Fruit fly (Drosophila melanogaster) whole organism, embryonic: ENCODE results near the gene CG32278.

Experiments used
- Ada2b ChIP-seq: fragments of 200-800 bp; sonication (Bioruptor generic); IDR thresholded peaks from 2 replicates; pipeline ENCODE4 v1.3.6; 2022; ENCODE audit warnings: missing biosample characterization, missing genetic modification characterization
- CG10274 ChIP-seq: fragments of 200-800 bp; sonication (Bioruptor generic); optimal IDR thresholded peaks from 3 replicates; lab custom pipeline; 2017; ENCODE audit warnings: missing biosample characterization, mild to moderate bottlenecking, missing genetic modification characterization
- CG10959 ChIP-seq: fragments of 200-800 bp; sonication (Bioruptor generic); IDR thresholded peaks from 2 replicates; pipeline ENCODE4 v1.3.6; 2022; ENCODE audit warnings: missing biosample characterization, missing genetic modification characterization
- CG11093 ChIP-seq: fragments of 200-800 bp; sonication (Bioruptor generic); IDR thresholded peaks from 3 replicates; pipeline ENCODE4 v1.3.6; 2022; ENCODE audit warnings: missing biosample characterization, missing genetic modification characterization
- CG11247 ChIP-seq: fragments of 200-800 bp; sonication (Bioruptor generic); IDR thresholded peaks from 2 replicates; pipeline ENCODE4 v1.3.6; 2022; ENCODE audit warnings: missing biosample characterization, missing genetic modification characterization
- CG15514 ChIP-seq: fragments of 200-800 bp; sonication (Bioruptor generic); optimal IDR thresholded peaks from 3 replicates; lab custom pipeline; 2017; ENCODE audit warnings: missing biosample characterization, missing genetic modification characterization, mild to moderate bottlenecking, moderate library complexity, missing genetic modification reagents
- CG17361 ChIP-seq: fragments of 200-800 bp; sonication (Bioruptor generic); IDR thresholded peaks from 3 replicates; pipeline ENCODE4 v1.3.6; 2022; ENCODE audit warnings: missing biosample characterization, missing genetic modification characterization
- CG17568 ChIP-seq: fragments of 200-800 bp; sonication (Bioruptor generic); optimal IDR thresholded peaks from 2 replicates; lab custom pipeline; 2018; ENCODE audit warnings: missing biosample characterization, mild to moderate bottlenecking, missing genetic modification characterization, moderate library complexity
- CG17802 ChIP-seq: fragments of 200-800 bp; sonication (Bioruptor generic); optimal IDR thresholded peaks from 2 replicates; lab custom pipeline; 2018; ENCODE audit warnings: missing biosample characterization, mild to moderate bottlenecking, missing genetic modification characterization, moderate library complexity
- CG1792 ChIP-seq: fragments of 200-800 bp; sonication (Bioruptor generic); optimal IDR thresholded peaks from 2 replicates; lab custom pipeline; 2016; ENCODE audit warnings: missing biosample characterization, missing genetic modification characterization
- CG4820 ChIP-seq: fragments of 200-800 bp; sonication (Bioruptor generic); optimal IDR thresholded peaks from 3 replicates; lab custom pipeline; 2016; ENCODE audit warnings: missing biosample characterization, missing genetic modification characterization
- CG6254 ChIP-seq: fragments of 200-800 bp; sonication (Bioruptor generic); optimal IDR thresholded peaks from 3 replicates; lab custom pipeline; 2017; ENCODE audit warnings: mild to moderate bottlenecking, missing biosample characterization, missing genetic modification reagents, missing genetic modification characterization
- CG8290 ChIP-seq, 3 experiments: fragments of 200-800 bp; sonication (Bioruptor generic); optimal IDR thresholded peaks; 2 replicates each; lab custom pipeline; 2016 to 2019; ENCODE audit warnings: missing biosample characterization in 3 of 3, missing genetic modification characterization in 3 of 3, mild to moderate bottlenecking in 2 of 3, moderate library complexity in 1 of 3
- CG8924 ChIP-seq: fragments of 200-800 bp; optimal IDR thresholded peaks from 3 replicates; lab custom pipeline; 2019; ENCODE audit warnings: missing biosample characterization, mild to moderate bottlenecking, missing genetic modification characterization, moderate library complexity
- D19A ChIP-seq: fragments of 200-800 bp; optimal IDR thresholded peaks from 3 replicates; lab custom pipeline; 2019; ENCODE audit warnings: missing biosample characterization, mild to moderate bottlenecking, missing genetic modification characterization, moderate library complexity
- Dad ChIP-seq: fragments of 200-800 bp; sonication (Bioruptor generic); optimal IDR thresholded peaks from 3 replicates; lab custom pipeline; 2016; ENCODE audit warnings: missing biosample characterization, missing genetic modification characterization
- Hr51 ChIP-seq, 2 experiments: fragments of 200-800 bp; sonication (Bioruptor generic); optimal IDR thresholded peaks; 2 replicates in 1 of 2; 3 replicates in 1 of 2; lab custom pipeline; 2016 to 2018; ENCODE audit warnings: missing biosample characterization in 2 of 2, missing genetic modification characterization in 2 of 2, mild to moderate bottlenecking in 1 of 2, moderate library complexity in 1 of 2
- Hsf ChIP-seq: fragments of 200-800 bp; sonication (Bioruptor generic); optimal IDR thresholded peaks from 3 replicates; lab custom pipeline; 2016; ENCODE audit warnings: missing biosample characterization, missing genetic modification characterization
- Oaz ChIP-seq: fragments of 200-800 bp; sonication (Bioruptor generic); IDR thresholded peaks from 2 replicates; pipeline ENCODE4 v1.3.6; 2022; ENCODE audit warnings: missing biosample characterization, missing genetic modification characterization
- Pdp1 ChIP-seq, 2 experiments: fragments of 200-800 bp; sonication (Bioruptor generic); optimal IDR thresholded peaks; 3 replicates each; lab custom pipeline; 2016; ENCODE audit warnings: missing biosample characterization in 2 of 2, missing genetic modification characterization in 2 of 2, mild to moderate bottlenecking in 1 of 2, moderate library complexity in 1 of 2
- Spps ChIP-seq: fragments of 200-800 bp; sonication (Bioruptor generic); optimal IDR thresholded peaks from 2 replicates; lab custom pipeline; 2018; ENCODE audit warnings: missing biosample characterization, mild to moderate bottlenecking, missing genetic modification characterization
- Ssrp ChIP-seq: fragments of 200-800 bp; sonication (Bioruptor generic); optimal IDR thresholded peaks from 2 replicates; lab custom pipeline; 2018; ENCODE audit warnings: missing biosample characterization, mild to moderate bottlenecking, missing genetic modification characterization, moderate library complexity
- bbx ChIP-seq: fragments of 200-800 bp; sonication (Bioruptor generic); IDR thresholded peaks from 2 replicates; pipeline ENCODE4 v1.3.6; 2022; ENCODE audit warnings: missing biosample characterization, missing genetic modification characterization; ENCODE audit not compliant: partially characterized antibody
- bsh ChIP-seq, 2 experiments: fragments of 200-800 bp; sonication (Bioruptor generic); optimal IDR thresholded peaks; 2 replicates each; lab custom pipeline; 2017 to 2018; ENCODE audit warnings: mild to moderate bottlenecking in 2 of 2, missing biosample characterization in 2 of 2, missing genetic modification characterization in 2 of 2, moderate library complexity in 1 of 2
- cas ChIP-seq: fragments of 200-800 bp; sonication (Bioruptor generic); IDR thresholded peaks from 2 replicates; pipeline ENCODE4 v1.3.6; 2022; ENCODE audit warnings: missing biosample characterization, missing genetic modification characterization
- caup ChIP-seq: fragments of 200-800 bp; sonication (Bioruptor generic); optimal IDR thresholded peaks from 3 replicates; lab custom pipeline; 2017; ENCODE audit warnings: missing biosample characterization, mild to moderate bottlenecking, missing genetic modification characterization, moderate library complexity; ENCODE audit not compliant: severe bottlenecking
- corto ChIP-seq: fragments of 200-800 bp; sonication (Bioruptor generic); optimal IDR thresholded peaks from 2 replicates; lab custom pipeline; 2016; ENCODE audit warnings: missing biosample characterization, mild to moderate bottlenecking, missing genetic modification characterization, moderate library complexity
- crp ChIP-seq, 2 experiments: fragments of 200-800 bp; sonication (Bioruptor generic); optimal IDR thresholded peaks; 2 replicates in 1 of 2; 3 replicates in 1 of 2; lab custom pipeline; 2017; ENCODE audit warnings: missing biosample characterization in 2 of 2, missing genetic modification characterization in 2 of 2, mild to moderate bottlenecking in 1 of 2, moderate library complexity in 1 of 2
- dimm ChIP-seq: fragments of 200-800 bp; sonication (Bioruptor generic); IDR thresholded peaks from 2 replicates; pipeline ENCODE4 v1.3.6; 2022; ENCODE audit warnings: missing biosample characterization, missing genetic modification characterization
- dmrt11E ChIP-seq: fragments of 200-800 bp; sonication (Bioruptor generic); optimal IDR thresholded peaks from 3 replicates; lab custom pipeline; 2018; ENCODE audit warnings: missing biosample characterization, mild to moderate bottlenecking, missing genetic modification characterization, moderate library complexity
- dysf ChIP-seq: fragments of 200-800 bp; sonication (Bioruptor generic); IDR thresholded peaks from 3 replicates; pipeline ENCODE4 v1.3.6; 2022; ENCODE audit warnings: missing biosample characterization, missing genetic modification characterization
- ftz-f1 ChIP-seq: fragments of 200-800 bp; sonication (Bioruptor generic); optimal IDR thresholded peaks from 2 replicates; lab custom pipeline; 2016; ENCODE audit warnings: missing biosample characterization, missing genetic modification characterization
- gt ChIP-seq: fragments of 200-800 bp; sonication (Bioruptor generic); IDR thresholded peaks from 2 replicates; pipeline ENCODE4 v1.3.6; 2022; ENCODE audit warnings: missing biosample characterization, missing genetic modification characterization
- kah ChIP-seq: fragments of 200-800 bp; sonication (Bioruptor generic); optimal IDR thresholded peaks from 2 replicates; lab custom pipeline; 2018; ENCODE audit warnings: missing biosample characterization, mild to moderate bottlenecking, missing genetic modification characterization
- nerfin-1 ChIP-seq: fragments of 200-800 bp; sonication (Bioruptor generic); optimal IDR thresholded peaks from 3 replicates; lab custom pipeline; 2019; ENCODE audit warnings: missing biosample characterization, mild to moderate bottlenecking, missing genetic modification characterization, moderate library complexity
- pzg ChIP-seq: fragments of 200-800 bp; sonication (Bioruptor generic); optimal IDR thresholded peaks from 3 replicates; lab custom pipeline; 2018; ENCODE audit warnings: missing biosample characterization, mild to moderate bottlenecking, missing genetic modification characterization, moderate library complexity
- scrt ChIP-seq: fragments of 200-800 bp; sonication (Bioruptor generic); optimal IDR thresholded peaks from 2 replicates; lab custom pipeline; 2018; ENCODE audit warnings: missing biosample characterization, mild to moderate bottlenecking, missing genetic modification characterization, moderate library complexity
- sens ChIP-seq: fragments of 200-800 bp; sonication (Bioruptor generic); peaks from one replicate; lab custom pipeline; 2016; ENCODE audit warnings: missing biosample characterization, missing genetic modification characterization
- seq ChIP-seq: fragments of 200-800 bp; sonication (Bioruptor generic); IDR thresholded peaks from 2 replicates; pipeline ENCODE4 v1.3.6; 2022; ENCODE audit warnings: missing biosample characterization, missing genetic modification characterization
- sima ChIP-seq: fragments of 200-800 bp; sonication (Bioruptor generic); optimal IDR thresholded peaks from 2 replicates; lab custom pipeline; 2016; ENCODE audit warnings: missing biosample characterization, missing genetic modification characterization
- sob ChIP-seq: fragments of 200-800 bp; sonication (Bioruptor generic); IDR thresholded peaks from 2 replicates; pipeline ENCODE4 v1.3.6; 2022; ENCODE audit warnings: missing biosample characterization, missing genetic modification characterization
- stc ChIP-seq: fragments of 200-800 bp; sonication (Bioruptor generic); IDR thresholded peaks from 2 replicates; pipeline ENCODE4 v1.3.6; 2022; ENCODE audit warnings: missing biosample characterization, missing genetic modification characterization
- twi ChIP-seq: fragments of 200-800 bp; optimal IDR thresholded peaks from 2 replicates; lab custom pipeline; 2019; ENCODE audit warnings: missing biosample characterization, mild to moderate bottlenecking, missing genetic modification characterization, moderate library complexity
- z ChIP-seq: fragments of 200-800 bp; sonication (Bioruptor generic); IDR thresholded peaks from 3 replicates; pipeline ENCODE4 v1.3.6; 2022; ENCODE audit warnings: missing biosample characterization, missing genetic modification characterization
- zen ChIP-seq: fragments of 200-800 bp; sonication (Bioruptor generic); optimal IDR thresholded peaks from 3 replicates; lab custom pipeline; 2018; ENCODE audit warnings: missing biosample characterization, mild to moderate bottlenecking, missing genetic modification characterization, moderate library complexity
- zf30C ChIP-seq: fragments of 200-800 bp; sonication (Bioruptor generic); optimal IDR thresholded peaks from 3 replicates; lab custom pipeline; 2018; ENCODE audit warnings: missing biosample characterization, mild to moderate bottlenecking, missing genetic modification characterization

Gene CG32278

DNA sequence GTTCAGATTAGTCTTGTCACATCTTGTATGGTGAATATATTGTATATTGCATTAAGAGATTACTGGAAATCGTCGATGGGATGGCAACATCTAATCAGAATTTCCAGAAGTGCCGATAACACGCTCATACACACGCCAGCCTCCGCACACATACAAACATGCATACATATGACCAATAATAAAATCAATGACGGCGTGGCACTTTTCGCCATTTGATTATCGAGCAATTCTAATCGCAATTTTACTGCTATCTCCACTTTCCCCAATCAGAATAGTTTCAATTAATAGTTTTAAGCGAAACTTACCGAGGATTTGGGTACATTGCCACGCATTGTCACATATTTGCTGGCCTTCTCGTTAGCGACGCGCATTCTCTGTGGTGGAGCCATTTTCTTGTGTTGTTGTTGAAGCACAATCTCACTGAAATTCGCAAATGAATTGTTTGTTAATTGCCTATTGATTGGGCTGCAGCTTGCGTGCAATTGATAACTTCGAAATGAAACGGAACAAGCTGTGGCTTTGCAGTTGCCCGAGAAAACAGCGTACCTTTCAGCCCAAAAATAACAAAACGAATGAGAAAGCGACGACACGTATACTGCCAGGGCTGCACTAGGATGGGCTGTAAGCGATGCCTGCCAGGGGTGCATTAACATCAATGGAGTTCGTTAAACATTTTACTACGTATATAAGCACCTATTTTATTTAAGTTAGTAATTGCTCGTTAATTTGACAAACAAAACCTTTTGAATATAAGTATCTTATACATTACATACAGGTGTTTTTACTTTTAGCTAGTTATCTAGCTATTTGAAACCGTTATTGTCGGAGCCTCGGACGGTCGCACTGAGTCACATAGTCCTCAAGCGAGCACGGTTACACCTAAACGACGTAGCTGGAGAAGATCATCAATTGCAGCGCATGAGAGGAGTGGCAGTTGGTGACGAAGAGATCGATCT lies 29.6 kb downstream of the CG32278 start, which contains the start of the genes CG32276 and gry (continued):
- TF ChIP-seq CG8924: peak; percentile 82
- peak; percentile 74 for TF ChIP-seq dysf (GFP tag; lab: Robert Waterston, UW)
- TF ChIP-seq bbx (GFP tag; lab: Robert Waterston, UW): no peak
- TF ChIP-seq dmrt11E (tag; lab: Kevin White, UChicago): peak; percentile 67
- TF ChIP-seq zf30C: no peak
- TF ChIP-seq seq: peak; percentile 45; the same call in 1 of the 2 replicates
- TF ChIP-seq Ada2b (GFP tag; lab: Robert Waterston, UW): peak; percentile 72
- peak; percentile 54; the same call in 1 of the 2 replicates for TF ChIP-seq cas (GFP tag; lab: Robert Waterston, UW)
- peak; percentile 69 for TF ChIP-seq caup (GFP tag; lab: Kevin White, UChicago)
- peak in 1 of 2 experiments; percentile 60 for TF ChIP-seq crp (GFP tag; optimal IDR thresholded peaks at IDR 0.05; lab: Kevin White, UChicago)
- peak; percentile 53 for TF ChIP-seq nerfin-1 (tag; lab: Kevin White, UChicago)
- peak; percentile 61 for TF ChIP-seq twi (tag; lab: Kevin White, UChicago)
- peak; percentile 62 for TF ChIP-seq stc (GFP tag; lab: Robert Waterston, UW)
- peak; percentile 57 for TF ChIP-seq Spps (tag; lab: Kevin White, UChicago)
- TF ChIP-seq CG10959 (GFP tag; lab: Robert Waterston, UW): peak; percentile 43; the same call in 1 of the 2 replicates
- TF ChIP-seq sens (GFP tag; lab: Kevin White, UChicago): peak; percentile 94
- peak; percentile 77 for TF ChIP-seq CG4820 (GFP tag; lab: Kevin White, UChicago)
- TF ChIP-seq Hsf: peak; percentile 85
- peak; percentile 69 for TF ChIP-seq zen (tag; lab: Kevin White, UChicago)
- TF ChIP-seq bsh (GFP tag; optimal IDR thresholded peaks at IDR 0.05; lab: Kevin White, UChicago): peak in 1 of 2 experiments; percentile 66
- TF ChIP-seq ftz-f1 (GFP tag; lab: Kevin White, UChicago): peak; percentile 83
- peak; percentile 60 for TF ChIP-seq Oaz
- peak; percentile 55 for TF ChIP-seq Ssrp (tag; lab: Kevin White, UChicago)
- no peak for TF ChIP-seq CG8290 (GFP tag; optimal IDR thresholded peaks at IDR 0.05; lab: Kevin White, UChicago)
- TF ChIP-seq CG8290 (tag; optimal IDR thresholded peaks at IDR 0.05; lab: Kevin White, UChicago): peak in 1 of 2 experiments; percentile 15
- TF ChIP-seq CG10274 (GFP tag; lab: Kevin White, UChicago): no peak
- no peak for TF ChIP-seq CG17568 (GFP tag; lab: Kevin White, UChicago)
- peak; percentile 65; the same call in 2 of the 3 replicates for TF ChIP-seq CG11093 (GFP tag; lab: Robert Waterston, UW)
- peak; percentile 93 for TF ChIP-seq pzg (GFP tag; lab: Kevin White, UChicago)
- no peak for TF ChIP-seq D19A (tag; lab: Kevin White, UChicago)
- TF ChIP-seq corto (GFP tag; lab: Kevin White, UChicago): no peak
- TF ChIP-seq z (GFP tag; lab: Robert Waterston, UW): 0 out of 3 replicates have a peak, but pooled peaks have one; percentile 34
- TF ChIP-seq CG17802: no peak
- TF ChIP-seq CG17361: no peak; the same call in 2 of the 3 replicates
- peak in 1 of 2 experiments; percentile 78 for TF ChIP-seq Hr51 (GFP tag; optimal IDR thresholded peaks at IDR 0.05; lab: Kevin White, UChicago)
- TF ChIP-seq CG15514 (GFP tag; lab: Kevin White, UChicago): peak; percentile 91
- no peak for TF ChIP-seq sima (GFP tag; lab: Kevin White, UChicago)
- TF ChIP-seq sob (GFP tag; lab: Robert Waterston, UW): peak; percentile 82
- no peak for TF ChIP-seq kah
- peak; percentile 68 for TF ChIP-seq Dad (GFP tag; lab: Kevin White, UChicago)
- TF ChIP-seq CG11247: peak; percentile 54
- no peak for TF ChIP-seq CG6254 (GFP tag; lab: Kevin White, UChicago)
- TF ChIP-seq Pdp1 (GFP tag; optimal IDR thresholded peaks at IDR 0.05; lab: Kevin White, UChicago): peak in 1 of 2 experiments; percentile 83
- TF ChIP-seq dimm (GFP tag; lab: Robert Waterston, UW): no peak
- peak; percentile 76 for TF ChIP-seq scrt (GFP tag; lab: Kevin White, UChicago)
- TF ChIP-seq gt: peak; percentile 35; the same call in 1 of the 2 replicates
- no peak for TF ChIP-seq CG1792
